Worm (Caenorhabditis elegans) whole organism, L4/young adult: Measurements from ENCODE around the gene ifo-1.
"Not testable (repeated sequence)": the region's sequence is repeated elsewhere in the genome, so short reads cannot be mapped to it uniquely, and the experiment has no call there.

Experiments
- W03F9.2 ChIP-seq: fragments of 150-350 bp; optimal IDR thresholded peaks from 2 replicates; lab custom pipeline; 2014; ENCODE audit warnings: missing biosample characterization, missing genetic modification characterization
- dao-5 ChIP-seq: sonication (generic microtip); optimal IDR thresholded peaks from 2 replicates; lab custom pipeline; 2016; ENCODE audit warnings: missing genotype, missing genetic modification characterization, moderate library complexity, missing compliant biosample characterization
- him-1 ChIP-seq: sonication (generic microtip); optimal IDR thresholded peaks from 2 replicates; lab custom pipeline; 2016; ENCODE audit warnings: missing genotype, missing genetic modification reagents, missing genetic modification characterization, missing compliant biosample characterization

Gene ifo-1

DNA sequence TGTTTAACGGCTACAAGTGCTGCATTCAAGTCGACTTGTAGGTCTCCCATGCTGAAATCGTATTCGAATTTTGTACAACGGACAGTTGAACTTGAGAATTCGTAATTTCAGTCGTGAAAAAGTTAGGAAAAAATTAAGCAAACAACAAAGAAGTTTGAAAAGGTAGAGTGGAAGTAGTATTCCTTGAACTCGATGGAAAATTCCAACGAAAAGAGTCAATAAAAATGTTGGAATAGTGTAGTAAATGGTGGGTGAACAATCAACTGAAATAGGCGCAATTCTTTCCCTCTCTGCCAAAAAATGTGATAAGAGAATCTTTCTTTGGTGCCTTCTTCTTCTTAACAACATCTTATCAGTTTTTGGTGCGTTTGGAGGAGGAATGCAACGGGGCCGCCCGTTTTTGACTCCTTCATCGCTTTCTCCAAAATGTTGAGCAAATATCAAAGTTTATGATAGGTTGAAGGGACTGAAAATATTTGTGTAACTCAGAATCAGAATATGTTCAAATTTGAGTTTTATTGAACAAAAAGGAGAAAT is at the start of gene ifo-1:
TSS of gene ifo-1 (minus strand) at position 51 of the 537 bp plus-strand sequence.
- no peak for TF ChIP-seq dao-5 (tag; lab: Kevin White, UChicago)
- TF ChIP-seq him-1 (tag; lab: Kevin White, UChicago): no peak
- TF ChIP-seq W03F9.2 (tag; lab: Kevin White, UChicago): no peak

DNA sequence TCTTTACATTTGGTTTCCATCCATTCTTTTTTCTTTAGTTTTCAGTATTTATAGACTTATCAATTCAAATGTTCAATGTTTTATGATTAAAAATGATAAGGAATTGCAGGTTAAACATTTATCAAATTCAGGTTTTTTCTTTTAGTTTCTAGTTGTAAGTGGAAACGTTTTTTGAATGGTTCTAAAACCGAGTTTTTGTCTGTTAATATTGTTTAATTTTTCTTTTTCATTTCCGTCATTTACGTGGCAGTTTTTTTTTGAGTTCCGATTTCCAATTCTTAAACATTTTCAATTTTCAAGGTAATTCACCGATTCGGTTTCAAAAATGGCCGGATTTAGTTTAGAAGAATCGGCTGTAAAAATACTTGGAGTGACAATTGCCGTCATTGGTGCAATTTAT is 48.4 kb upstream of the ifo-1 start, which contains the start of gene T12B3.3:
TSS of gene T12B3.3 (plus strand) at position 301 of the 400 bp plus-strand sequence.
- not testable (repeated sequence) for TF ChIP-seq dao-5, W03F9.2, him-1 (tag; lab: Kevin White, UChicago)

DNA sequence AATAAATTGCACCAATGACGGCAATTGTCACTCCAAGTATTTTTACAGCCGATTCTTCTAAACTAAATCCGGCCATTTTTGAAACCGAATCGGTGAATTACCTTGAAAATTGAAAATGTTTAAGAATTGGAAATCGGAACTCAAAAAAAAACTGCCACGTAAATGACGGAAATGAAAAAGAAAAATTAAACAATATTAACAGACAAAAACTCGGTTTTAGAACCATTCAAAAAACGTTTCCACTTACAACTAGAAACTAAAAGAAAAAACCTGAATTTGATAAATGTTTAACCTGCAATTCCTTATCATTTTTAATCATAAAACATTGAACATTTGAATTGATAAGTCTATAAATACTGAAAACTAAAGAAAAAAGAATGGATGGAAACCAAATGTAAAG is 38.5 kb upstream of the ifo-1 start, which contains the start of gene Y40C5A.4:
TSS of gene Y40C5A.4 (minus strand) at position 101 of the 400 bp plus-strand sequence.
- not testable (repeated sequence) for TF ChIP-seq him-1, W03F9.2, dao-5 (tag; lab: Kevin White, UChicago)

DNA sequence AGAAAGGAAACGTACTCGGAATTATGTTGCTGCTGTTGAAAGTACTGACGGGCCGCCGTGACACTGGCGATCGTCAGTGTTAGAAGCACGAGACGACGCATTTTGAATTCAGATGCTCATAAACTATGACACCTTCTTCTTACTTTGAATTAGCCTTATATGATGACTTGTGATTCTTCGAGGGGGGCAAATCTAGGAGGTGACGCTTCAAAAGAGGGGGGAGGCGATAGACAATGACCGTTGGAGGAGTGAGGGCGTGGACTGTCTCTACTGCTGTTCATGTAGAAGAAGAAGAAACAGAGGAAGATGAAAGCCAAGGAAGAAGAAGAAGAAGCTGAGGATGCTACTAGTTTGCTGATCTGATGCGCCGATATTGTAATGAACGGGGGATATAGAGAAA is 20.3 kb upstream of the ifo-1 start, which contains the start of gene daf-42:
TSS of gene daf-42 (minus strand) at position 101 of the 400 bp plus-strand sequence.
- TF ChIP-seq him-1 (tag; lab: Kevin White, UChicago) (no peak), dao-5 (tag; lab: Kevin White, UChicago) (no peak), W03F9.2 (tag; lab: Kevin White, UChicago) (no peak)

DNA sequence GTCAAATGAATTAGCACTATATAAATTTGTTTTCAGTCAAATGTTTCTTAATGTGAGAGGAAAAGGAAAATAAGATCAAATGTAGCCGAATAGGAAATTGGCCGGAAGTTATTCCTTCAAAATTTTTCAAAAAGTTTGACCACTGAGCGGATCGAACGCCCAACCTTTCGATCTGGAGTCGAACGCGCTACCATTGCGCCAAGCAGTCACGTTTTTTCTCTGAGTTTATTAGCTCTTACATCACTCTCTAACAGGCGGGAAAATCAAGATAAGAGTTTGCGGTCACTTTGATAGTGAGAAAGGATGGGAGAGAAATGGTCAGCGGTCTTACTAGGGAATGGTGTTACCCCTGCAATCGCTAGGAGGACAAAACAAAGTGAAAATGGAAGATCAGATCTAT is 17.6 kb upstream of the ifo-1 start:
- no peak for TF ChIP-seq him-1 (tag; lab: Kevin White, UChicago)
- TF ChIP-seq dao-5 (tag; lab: Kevin White, UChicago): no peak
- no peak for TF ChIP-seq W03F9.2 (tag; lab: Kevin White, UChicago)

DNA sequence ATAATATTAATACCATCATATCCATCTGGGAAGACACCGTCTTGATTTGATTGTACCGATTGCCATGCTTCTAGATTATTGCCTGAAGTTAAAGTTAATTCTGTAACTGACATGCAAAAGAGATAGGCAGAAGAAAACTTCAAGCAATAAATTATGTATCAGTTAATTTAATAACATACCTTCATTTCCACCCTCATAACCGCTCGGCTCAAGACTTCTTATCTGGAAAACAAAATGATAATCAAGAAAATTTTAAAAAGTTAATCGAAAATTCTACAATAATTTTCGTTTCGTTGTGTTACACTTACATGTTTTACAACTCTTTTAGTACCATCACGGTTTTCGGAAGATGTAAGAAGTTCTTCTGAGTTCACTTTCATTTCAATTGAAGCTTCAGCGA is 15.7 kb upstream of the ifo-1 start:
- TF ChIP-seq him-1 (tag; lab: Kevin White, UChicago) (no peak), W03F9.2 (tag; lab: Kevin White, UChicago) (no peak), dao-5 (tag; lab: Kevin White, UChicago) (no peak)

DNA sequence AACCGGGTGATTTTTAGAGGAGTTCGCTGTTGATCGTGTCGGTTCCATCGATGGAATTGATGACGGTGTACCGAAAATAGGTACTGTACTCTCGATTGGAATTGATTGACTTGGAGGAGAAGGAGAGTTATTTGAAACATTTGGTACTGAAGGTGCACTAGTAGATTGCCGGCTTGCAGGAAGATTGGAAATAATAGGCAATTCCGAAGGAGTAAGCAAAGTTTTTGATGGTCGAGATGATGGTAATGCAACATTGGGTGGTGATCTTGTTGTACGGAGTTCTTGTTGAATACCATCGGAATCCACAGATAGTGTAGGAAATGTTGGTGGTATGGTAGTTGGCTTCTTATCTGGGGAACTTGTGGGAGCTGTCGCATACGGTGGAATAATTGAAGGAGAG is 12.6 kb upstream of the ifo-1 start:
- TF ChIP-seq W03F9.2 (tag; lab: Kevin White, UChicago): no peak
- TF ChIP-seq him-1 (tag; lab: Kevin White, UChicago): no peak
- no peak for TF ChIP-seq dao-5 (tag; lab: Kevin White, UChicago)

DNA sequence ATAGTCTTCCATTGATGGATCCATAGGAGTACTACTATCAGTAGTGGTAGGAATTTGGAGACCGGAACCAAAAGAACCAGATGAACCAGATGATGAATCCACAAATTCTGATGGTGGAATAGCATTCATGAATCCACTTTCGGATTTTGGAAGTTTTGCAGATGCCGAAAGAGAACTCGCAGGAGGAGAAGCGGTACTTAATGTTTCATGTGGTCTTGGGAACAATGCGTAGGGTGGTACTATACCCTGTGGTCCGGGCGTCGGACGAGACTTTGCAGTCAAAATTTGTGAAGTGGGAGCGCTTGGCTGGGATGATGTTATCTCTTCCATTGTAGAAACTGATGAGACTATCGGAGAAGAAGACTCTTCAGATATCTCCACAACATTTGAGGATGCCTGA is 11.6 kb upstream of the ifo-1 start:
- no peak for TF ChIP-seq him-1 (tag; lab: Kevin White, UChicago)
- TF ChIP-seq dao-5 (tag; lab: Kevin White, UChicago): no peak
- no peak for TF ChIP-seq W03F9.2 (tag; lab: Kevin White, UChicago)

DNA sequence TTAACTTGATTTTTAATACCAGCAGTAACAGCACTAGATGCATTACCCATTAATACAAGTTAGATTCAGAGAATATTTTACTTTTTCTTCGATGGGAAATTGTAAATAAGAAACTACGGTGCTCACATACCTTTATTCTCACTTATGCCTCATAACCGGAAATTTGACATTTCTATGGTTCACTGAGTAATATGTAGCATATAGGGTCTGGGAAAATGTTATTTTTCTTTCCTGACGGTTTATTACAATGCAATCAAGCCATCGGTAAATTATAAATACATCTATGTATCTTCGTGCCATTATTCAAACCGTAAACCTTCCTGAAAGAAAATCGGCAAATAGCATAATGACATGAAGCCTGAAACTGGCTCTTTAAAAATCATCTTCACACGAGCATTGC is 6.2 kb upstream of the ifo-1 start, which contains the start of gene ocr-4:
TSS of gene ocr-4 (minus strand) at position 101 of the 400 bp plus-strand sequence.
- TF ChIP-seq W03F9.2 (tag; lab: Kevin White, UChicago) (no peak), him-1 (tag; lab: Kevin White, UChicago) (no peak), dao-5 (tag; lab: Kevin White, UChicago) (no peak)

DNA sequence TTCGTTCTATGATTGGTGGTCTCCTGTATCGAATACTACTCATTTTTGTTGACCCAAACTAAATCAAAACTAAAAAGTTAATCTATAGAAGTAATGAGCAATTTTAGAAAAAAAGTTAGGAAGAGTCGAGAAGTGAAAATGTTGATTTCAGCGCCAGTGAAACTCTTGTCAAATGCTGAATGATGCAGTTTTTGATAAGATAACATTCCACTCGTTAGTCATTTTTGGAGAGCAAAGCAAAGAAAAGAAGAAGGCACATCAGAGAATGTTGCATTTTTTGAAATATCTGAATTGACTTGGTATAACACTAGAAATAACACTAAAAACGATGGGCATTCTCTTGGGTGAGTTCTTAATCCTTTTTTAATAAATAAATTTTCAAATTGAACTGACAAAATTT is 2.5 kb upstream of the ifo-1 start, which contains the start of gene sqst-2:
TSS of gene sqst-2 (minus strand) at position 58 of the 400 bp plus-strand sequence.
- TF ChIP-seq W03F9.2 (tag; lab: Kevin White, UChicago) (no peak), him-1 (tag; lab: Kevin White, UChicago) (no peak), dao-5 (tag; lab: Kevin White, UChicago) (no peak)

DNA sequence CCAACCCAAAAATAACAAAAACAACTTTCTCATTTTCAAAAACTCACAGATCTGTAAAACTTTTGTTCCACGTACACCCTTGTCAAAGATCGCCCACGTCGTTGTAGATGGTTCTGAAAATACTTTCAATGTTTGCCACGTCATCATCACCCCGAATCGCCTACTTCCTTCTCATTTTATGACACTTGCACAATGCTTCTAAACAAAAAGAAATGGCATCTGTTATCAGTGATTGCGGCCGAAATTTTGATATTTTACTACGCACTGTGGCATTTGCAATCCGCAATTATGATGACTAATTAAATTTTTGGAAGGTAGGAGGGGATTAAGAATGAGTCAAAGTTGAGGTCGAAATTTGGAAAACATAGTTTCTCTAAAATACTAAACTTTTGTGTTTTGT is 765 bp downstream of the ifo-1 start:
- no peak for TF ChIP-seq W03F9.2 (tag; lab: Kevin White, UChicago)
- no peak for TF ChIP-seq dao-5 (tag; lab: Kevin White, UChicago)
- TF ChIP-seq him-1 (tag; lab: Kevin White, UChicago): no peak

DNA sequence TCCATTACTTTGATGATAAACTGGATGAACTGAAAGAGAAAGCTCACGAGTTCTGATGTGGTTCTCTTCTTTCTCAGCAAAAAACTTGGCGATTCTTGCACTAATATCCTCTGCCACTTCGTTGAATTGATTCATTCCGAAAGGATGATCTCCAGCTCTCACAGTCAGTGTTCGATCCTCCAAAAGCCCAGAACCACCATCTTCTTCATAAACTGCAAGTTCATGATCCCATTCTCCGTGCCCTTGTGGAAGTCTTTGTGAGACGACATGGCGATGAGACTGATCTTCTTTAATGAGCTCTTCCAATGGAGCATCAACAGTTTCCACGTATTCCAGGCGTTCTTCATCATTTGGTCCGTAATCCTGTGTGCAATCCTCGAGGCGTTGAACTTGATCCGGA is 1.6 kb downstream of the ifo-1 start:
- no peak for TF ChIP-seq him-1 (tag; lab: Kevin White, UChicago)
- TF ChIP-seq W03F9.2 (tag; lab: Kevin White, UChicago): no peak
- TF ChIP-seq dao-5 (tag; lab: Kevin White, UChicago): no peak

DNA sequence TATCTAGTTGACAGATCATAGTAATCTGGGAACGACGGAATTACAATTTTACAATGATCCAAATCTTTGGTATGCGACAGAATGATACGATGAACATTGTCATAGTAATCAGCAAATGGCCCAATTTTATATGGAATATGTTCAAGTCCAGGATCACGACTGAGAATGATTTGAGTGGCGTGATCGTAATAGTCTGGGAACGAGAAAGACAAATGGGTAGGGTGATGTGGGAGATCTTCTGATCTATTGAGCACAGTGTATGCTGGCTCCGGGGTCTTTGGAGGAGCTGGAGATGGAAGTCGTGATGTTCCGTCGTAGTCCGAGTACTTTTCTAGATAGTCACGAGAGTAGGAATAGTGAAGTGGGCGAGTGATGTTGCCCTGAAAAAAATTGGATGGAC is 2.6 kb downstream of the ifo-1 start:
- no peak for TF ChIP-seq W03F9.2 (tag; lab: Kevin White, UChicago)
- no peak for TF ChIP-seq dao-5 (tag; lab: Kevin White, UChicago)

DNA sequence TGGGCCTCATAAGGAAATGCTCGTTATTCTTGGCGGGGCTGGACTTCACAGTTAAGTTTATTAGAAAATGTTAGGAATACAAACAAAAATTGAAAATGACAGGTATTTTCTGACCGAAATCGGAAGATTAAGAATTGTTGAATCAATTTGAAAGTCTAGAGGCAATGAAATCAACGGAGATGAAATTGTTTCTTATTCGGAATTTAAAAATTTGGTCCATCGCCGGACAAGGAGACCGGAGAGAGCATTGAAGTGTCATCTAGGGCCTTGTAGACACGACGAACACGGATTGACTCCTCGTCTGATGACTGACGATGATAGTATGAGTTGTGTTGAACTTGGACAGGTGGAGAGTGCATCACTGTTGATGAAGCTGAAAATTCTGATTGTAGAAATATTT is 5.8 kb downstream of the ifo-1 start:
- TF ChIP-seq him-1 (tag; lab: Kevin White, UChicago) (no peak), W03F9.2 (tag; lab: Kevin White, UChicago) (no peak), dao-5 (tag; lab: Kevin White, UChicago) (no peak)
